In genomic region chr3L:1370939-1371338, dm6 we compare ENCODE assay signal across 2 fruit fly cellular contexts.
A peak's percentile ranks its signal among the peaks of the same experiment; 100 is the strongest.
TF ChIP-seq lines count a peak whose summit lies in the region.

No protein-coding gene starts in this region.

TF ChIP-seq in whole organism, embryonic, 481 proteins besides CTCF, POLR2A, EP300 and RAD21 (continued from another document and continues in another):
- TF ChIP-seq eve (GFP tag; optimal IDR thresholded peaks at IDR 0.05; lab: Kevin White, UChicago) (peak in 1 of 2 experiments; percentile 17), Mad (GFP tag; optimal IDR thresholded peaks at IDR 0.05; lab: Kevin White, UChicago) (peak; percentile 3), CG30431 (GFP tag; optimal IDR thresholded peaks at IDR 0.05; lab: Kevin White, UChicago) (peak; percentile 22), nmo (GFP tag; optimal IDR thresholded peaks at IDR 0.05; lab: Kevin White, UChicago) (peak; percentile 34), CG13424 (tag; optimal IDR thresholded peaks at IDR 0.05; lab: Kevin White, UChicago) (peak; percentile 4), grau (tag; optimal IDR thresholded peaks at IDR 0.05; lab: Kevin White, UChicago) (peak; percentile 24), ap (GFP tag; IDR thresholded peaks at IDR 0.05; lab: Robert Waterston, UW) (peak; percentile 29; the same call in 1 of the 2 replicates), zen (tag; optimal IDR thresholded peaks at IDR 0.05; lab: Kevin White, UChicago) (no peak), dpn (GFP tag; optimal IDR thresholded peaks at IDR 0.05; lab: Kevin White, UChicago) (peak in 1 of 2 experiments; percentile 44), aop (GFP tag; IDR thresholded peaks at IDR 0.05; lab: Robert Waterston, UW) (0 out of 2 replicates have a peak, but pooled peaks have one; percentile 35), CG16815 (GFP tag; optimal IDR thresholded peaks at IDR 0.05; lab: Kevin White, UChicago) (peak; percentile 2), tna (GFP tag; IDR thresholded peaks at IDR 0.05; lab: Robert Waterston, UW; ENCODE audit: partially characterized antibody) (no peak), fru (optimal IDR thresholded peaks at IDR 0.05; lab: Kevin White, UChicago) (no peak), Hr3 (GFP tag; optimal IDR thresholded peaks at IDR 0.05; lab: Kevin White, UChicago) (peak; percentile 10), maf-S (GFP tag; optimal IDR thresholded peaks at IDR 0.05; lab: Kevin White, UChicago) (no peak), CG34422 (GFP tag; IDR thresholded peaks at IDR 0.05; lab: Robert Waterston, UW) (0 out of 3 replicates have a peak, but pooled peaks have one; percentile 42), Xbp1 (GFP tag; optimal IDR thresholded peaks at IDR 0.05; lab: Kevin White, UChicago) (peak; percentile 42), CG10431 (GFP tag; optimal IDR thresholded peaks at IDR 0.05; lab: Kevin White, UChicago) (no peak), fd96Cb (tag; optimal IDR thresholded peaks at IDR 0.05; lab: Kevin White, UChicago) (peak; percentile 2), fu2 (GFP tag; optimal IDR thresholded peaks at IDR 0.05; lab: Kevin White, UChicago) (no peak), sens (GFP tag; lab: Kevin White, UChicago) (peak; percentile 43), esg (GFP tag; conservative IDR thresholded peaks at IDR 0.05; lab: Robert Waterston, UW) (peak; percentile 29; the same call in 1 of the 2 replicates), CG31441 (GFP tag; IDR thresholded peaks at IDR 0.05; lab: Robert Waterston, UW) (0 out of 2 replicates have a peak, but pooled peaks have one; percentile 19), Bteb2 (GFP tag; optimal IDR thresholded peaks at IDR 0.05; lab: Kevin White, UChicago) (no peak), CG15269 (tag; optimal IDR thresholded peaks at IDR 0.05; lab: Kevin White, UChicago) (peak; percentile 8), lab (GFP tag; optimal IDR thresholded peaks at IDR 0.05; lab: Kevin White, UChicago) (peak; percentile 38), CG7928 (GFP tag; optimal IDR thresholded peaks at IDR 0.05; lab: Kevin White, UChicago) (no peak), CG7839 (tag; optimal IDR thresholded peaks at IDR 0.05; lab: Kevin White, UChicago) (peak; percentile 43), CG9609 (GFP tag; optimal IDR thresholded peaks at IDR 0.05; lab: Kevin White, UChicago) (peak; percentile 18), so (GFP tag; IDR thresholded peaks at IDR 0.05; lab: Robert Waterston, UW) (no peak; the same call in 2 of the 3 replicates), pum (GFP tag; optimal IDR thresholded peaks at IDR 0.05; lab: Kevin White, UChicago) (no peak), seq (GFP tag; IDR thresholded peaks at IDR 0.05; lab: Robert Waterston, UW) (no peak), Meics (GFP tag; optimal IDR thresholded peaks at IDR 0.05; lab: Kevin White, UChicago) (no peak), zfh1 (GFP tag; IDR thresholded peaks at IDR 0.05; lab: Robert Waterston, UW) (no peak), Abd-B (GFP tag; optimal IDR thresholded peaks at IDR 0.05; lab: Kevin White, UChicago) (peak; percentile 18), CG11504 (tag; optimal IDR thresholded peaks at IDR 0.05; lab: Kevin White, UChicago) (peak; percentile 56), CG4820 (GFP tag; optimal IDR thresholded peaks at IDR 0.05; lab: Kevin White, UChicago) (peak; percentile 26), CG14441 (GFP tag; IDR thresholded peaks at IDR 0.05; lab: Robert Waterston, UW) (peak; percentile 60), CG18599 (GFP tag; optimal IDR thresholded peaks at IDR 0.05; lab: Kevin White, UChicago) (peak; percentile 16), lilli (GFP tag; optimal IDR thresholded peaks at IDR 0.05; lab: Kevin White, UChicago) (peak; percentile 12), bsh (GFP tag; optimal IDR thresholded peaks at IDR 0.05; lab: Kevin White, UChicago) (peak in 1 of 2 experiments; percentile 38), otp (GFP tag; IDR thresholded peaks at IDR 0.05; lab: Robert Waterston, UW) (0 out of 3 replicates have a peak, but pooled peaks have one; percentile 46), CG12391 (tag; optimal IDR thresholded peaks at IDR 0.05; lab: Kevin White, UChicago) (peak; percentile 17), chif (GFP tag; optimal IDR thresholded peaks at IDR 0.05; lab: Kevin White, UChicago) (peak in 1 of 2 experiments; percentile 42), CG17359 (tag; optimal IDR thresholded peaks at IDR 0.05; lab: Kevin White, UChicago) (peak; percentile 37), dysf (GFP tag; IDR thresholded peaks at IDR 0.05; lab: Robert Waterston, UW) (no peak; the same call in 2 of the 3 replicates), CG30403 (GFP tag; optimal IDR thresholded peaks at IDR 0.05; lab: Kevin White, UChicago) (peak; percentile 40), ind (GFP tag; optimal IDR thresholded peaks at IDR 0.05; lab: Kevin White, UChicago) (peak; percentile 14), Pdp1 (GFP tag; optimal IDR thresholded peaks at IDR 0.05; lab: Kevin White, UChicago) (peak; percentile 4 to 13), CG8388 (GFP tag; optimal IDR thresholded peaks at IDR 0.05; lab: Kevin White, UChicago) (peak; percentile 20), az2 (GFP tag; optimal IDR thresholded peaks at IDR 0.05; lab: Kevin White, UChicago) (peak; percentile 36), Sox102F (GFP tag; optimal IDR thresholded peaks at IDR 0.05; lab: Kevin White, UChicago) (peak; percentile 51), slbo (GFP tag; IDR thresholded peaks at IDR 0.05; lab: Robert Waterston, UW) (peak; percentile 41), stwl (tag; optimal IDR thresholded peaks at IDR 0.05; lab: Kevin White, UChicago) (no peak), CG17328 (GFP tag; IDR thresholded peaks at IDR 0.05; lab: Robert Waterston, UW) (peak; percentile 57), CG12219 (GFP tag; optimal IDR thresholded peaks at IDR 0.05; lab: Kevin White, UChicago) (peak; percentile 11), CG12236 (GFP tag; optimal IDR thresholded peaks at IDR 0.05; lab: Kevin White, UChicago) (no peak), CG33213 (GFP tag; optimal IDR thresholded peaks at IDR 0.05; lab: Kevin White, UChicago) (no peak), CG8944 (GFP tag; optimal IDR thresholded peaks at IDR 0.05; lab: Kevin White, UChicago) (peak; percentile 18), ewg (GFP tag; optimal IDR thresholded peaks at IDR 0.05; lab: Kevin White, UChicago) (peak; percentile 3), Ssrp (tag; optimal IDR thresholded peaks at IDR 0.05; lab: Kevin White, UChicago) (peak; percentile 29), unpg (GFP tag; optimal IDR thresholded peaks at IDR 0.05; lab: Kevin White, UChicago) (peak; percentile 49), Ets65A (GFP tag; lab: Kevin White, UChicago) (peak; percentile 39), CG10654 (GFP tag; optimal IDR thresholded peaks at IDR 0.05; lab: Kevin White, UChicago) (peak; percentile 6)

TF ChIP-seq in whole organism, prepupa, 60 proteins besides CTCF, POLR2A, EP300 and RAD21 (continued from another document):
- 0 out of 2 replicates have a peak, but pooled peaks have one; percentile 18 for TF ChIP-seq CG11294 (GFP tag; IDR thresholded peaks at IDR 0.05; lab: Robert Waterston, UW)
- TF ChIP-seq fd59A (GFP tag; optimal IDR thresholded peaks at IDR 0.05; lab: Kevin White, UChicago): peak; percentile 4
- TF ChIP-seq salr (GFP tag; optimal IDR thresholded peaks at IDR 0.05; lab: Kevin White, UChicago): no peak
- no peak for TF ChIP-seq fd85E (GFP tag; optimal IDR thresholded peaks at IDR 0.05; lab: Kevin White, UChicago)
- TF ChIP-seq Hr38 (GFP tag; optimal IDR thresholded peaks at IDR 0.05; lab: Kevin White, UChicago): no peak
- TF ChIP-seq Hr39 (GFP tag; optimal IDR thresholded peaks at IDR 0.05; lab: Kevin White, UChicago): peak; percentile 47
- no peak for TF ChIP-seq Blimp-1 (GFP tag; optimal IDR thresholded peaks at IDR 0.05; lab: Kevin White, UChicago)
- TF ChIP-seq CG6163 (GFP tag; IDR thresholded peaks at IDR 0.05; lab: Robert Waterston, UW): peak; percentile 68; the same call in 2 of the 3 replicates
- TF ChIP-seq CG6854 (GFP tag; optimal IDR thresholded peaks at IDR 0.05; lab: Kevin White, UChicago): no peak
- TF ChIP-seq Sox15 (GFP tag; optimal IDR thresholded peaks at IDR 0.05; lab: Kevin White, UChicago): peak; percentile 11
- TF ChIP-seq Hr4 (GFP tag; optimal IDR thresholded peaks at IDR 0.05; lab: Kevin White, UChicago): peak; percentile 81
- TF ChIP-seq CG4318 (GFP tag; optimal IDR thresholded peaks at IDR 0.05; lab: Kevin White, UChicago): peak; percentile 45
- TF ChIP-seq CG10631 (GFP tag; optimal IDR thresholded peaks at IDR 0.05; lab: Kevin White, UChicago): peak; percentile 39
- peak; percentile 75 for TF ChIP-seq eg (GFP tag; IDR thresholded peaks at IDR 0.05; lab: Robert Waterston, UW)
- peak; percentile 8 for TF ChIP-seq CG1621 (tag; optimal IDR thresholded peaks at IDR 0.05; lab: Kevin White, UChicago)
- no peak for TF ChIP-seq CG6808 (GFP tag; optimal IDR thresholded peaks at IDR 0.05; lab: Kevin White, UChicago)
- TF ChIP-seq CG7368 (GFP tag; optimal IDR thresholded peaks at IDR 0.05; lab: Kevin White, UChicago): no peak
- no peak for TF ChIP-seq topi (GFP tag; optimal IDR thresholded peaks at IDR 0.05; lab: Kevin White, UChicago)
- TF ChIP-seq dac (GFP tag; optimal IDR thresholded peaks at IDR 0.05; lab: Kevin White, UChicago): peak; percentile 18
- no peak for TF ChIP-seq Gug (GFP tag; IDR thresholded peaks at IDR 0.05; lab: Robert Waterston, UW)
- peak; percentile 53 for TF ChIP-seq net (GFP tag; optimal IDR thresholded peaks at IDR 0.05; lab: Kevin White, UChicago)
- peak; percentile 31 for TF ChIP-seq achi (GFP tag; optimal IDR thresholded peaks at IDR 0.05; lab: Kevin White, UChicago)
- TF ChIP-seq CG6792 (GFP tag; optimal IDR thresholded peaks at IDR 0.05; lab: Kevin White, UChicago): no peak
- no peak for TF ChIP-seq cyc (GFP tag; optimal IDR thresholded peaks at IDR 0.05; lab: Kevin White, UChicago)
- TF ChIP-seq ss (GFP tag; optimal IDR thresholded peaks at IDR 0.05; lab: Kevin White, UChicago): no peak
- peak; percentile 27 for TF ChIP-seq CG6276 (GFP tag; optimal IDR thresholded peaks at IDR 0.05; lab: Kevin White, UChicago)
- TF ChIP-seq vri (GFP tag; optimal IDR thresholded peaks at IDR 0.05; lab: Kevin White, UChicago): no peak
- TF ChIP-seq CG16779 (tag; optimal IDR thresholded peaks at IDR 0.05; lab: Kevin White, UChicago): no peak
- no peak for TF ChIP-seq CG11902 (GFP tag; optimal IDR thresholded peaks at IDR 0.05; lab: Kevin White, UChicago)
- TF ChIP-seq pdm3 (GFP tag; optimal IDR thresholded peaks at IDR 0.05; lab: Kevin White, UChicago): peak; percentile 51
- TF ChIP-seq CG10669 (GFP tag; optimal IDR thresholded peaks at IDR 0.05; lab: Kevin White, UChicago): peak; percentile 17
- TF ChIP-seq spab (GFP tag; optimal IDR thresholded peaks at IDR 0.05; lab: Kevin White, UChicago): no peak
- TF ChIP-seq esn (GFP tag; optimal IDR thresholded peaks at IDR 0.05; lab: Kevin White, UChicago): peak; percentile 28
- peak; percentile 0 for TF ChIP-seq CG8632 (GFP tag; optimal IDR thresholded peaks at IDR 0.05; lab: Kevin White, UChicago)
- no peak for TF ChIP-seq Eip75B (GFP tag; optimal IDR thresholded peaks at IDR 0.05; lab: Kevin White, UChicago)
- peak; percentile 22 for TF ChIP-seq CG3919 (GFP tag; optimal IDR thresholded peaks at IDR 0.05; lab: Kevin White, UChicago)
